Fruit fly (Drosophila melanogaster): ENCODE results near the gene Dys.

The Dys gene

DNA sequence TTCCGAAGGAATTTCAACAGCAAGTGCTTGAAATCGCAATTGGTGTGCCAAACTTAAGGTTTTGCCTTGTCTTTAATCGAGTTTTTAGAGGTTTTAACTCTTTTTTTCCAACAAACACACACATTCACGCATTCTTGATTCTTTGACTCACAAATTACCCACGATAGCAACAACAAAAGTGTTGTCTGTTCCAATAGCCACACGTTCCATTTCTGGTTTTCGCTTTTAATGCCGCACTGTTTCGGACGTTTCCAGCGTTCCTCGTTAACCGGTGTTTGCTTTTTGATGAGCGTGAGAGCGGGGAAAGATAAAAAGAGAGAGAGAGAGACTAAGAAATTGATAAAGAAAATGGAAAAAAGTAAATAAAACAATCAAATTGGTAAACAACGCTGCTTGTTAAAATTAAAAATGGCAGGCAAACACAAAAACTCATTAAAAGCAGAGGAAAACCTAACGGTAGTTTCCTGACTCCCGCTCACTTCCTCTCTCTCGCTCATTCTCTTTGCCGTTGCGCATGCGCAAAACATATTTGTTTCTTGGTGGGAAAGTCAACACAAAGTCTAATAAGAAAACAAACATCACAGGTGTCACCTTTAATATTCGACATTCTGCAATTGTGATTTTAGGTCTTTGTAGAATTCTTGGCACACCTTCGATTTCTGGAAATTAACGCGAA, 3.1 kb downstream of the Dys start:
- TF ChIP-seq fkh (GFP tag; optimal IDR thresholded peaks at IDR 0.05), result peak; percentile 96
- peak; percentile 19 for TF ChIP-seq esn (GFP tag; optimal IDR thresholded peaks at IDR 0.05)
- peak; percentile 20 for TF ChIP-seq CG6276 (GFP tag; optimal IDR thresholded peaks at IDR 0.05)
- no peak for TF ChIP-seq CG3919 (GFP tag; optimal IDR thresholded peaks at IDR 0.05)
- TF ChIP-seq eg (GFP tag; IDR thresholded peaks at IDR 0.05), result no peak

DNA sequence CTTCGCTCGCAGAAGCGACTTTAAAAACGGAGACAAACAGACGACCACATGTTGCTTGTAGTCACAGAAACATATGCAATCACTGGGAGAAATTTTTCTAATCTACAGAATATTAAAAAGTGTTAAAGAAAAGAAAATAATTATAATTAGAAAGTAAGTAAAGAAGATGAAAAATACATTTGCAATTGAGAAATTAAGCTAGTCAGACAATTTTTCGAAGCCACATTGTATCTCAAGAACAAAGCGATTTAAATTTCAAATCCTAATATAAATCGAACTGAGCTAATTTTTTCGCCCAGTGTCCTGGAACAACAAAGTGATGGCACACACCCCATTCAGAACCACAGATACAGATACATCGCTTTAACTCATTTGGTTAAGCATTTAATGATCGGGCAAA, 4.4 kb downstream of the Dys start:
- peak; percentile 68 for TF ChIP-seq CG3032 (tag; optimal IDR thresholded peaks at IDR 0.05)
- TF ChIP-seq Met (GFP tag; optimal IDR thresholded peaks at IDR 0.05), result peak; percentile 64
- peak; percentile 30 for TF ChIP-seq CG8319 (GFP tag; optimal IDR thresholded peaks at IDR 0.05)
- peak; percentile 54 for TF ChIP-seq spab (GFP tag; optimal IDR thresholded peaks at IDR 0.05)
- TF ChIP-seq OdsH (GFP tag; optimal IDR thresholded peaks at IDR 0.05), result peak; percentile 61
- TF ChIP-seq CG3919 (GFP tag; optimal IDR thresholded peaks at IDR 0.05), result peak; percentile 69
- TF ChIP-seq CG15336 (GFP tag; IDR thresholded peaks at IDR 0.05), result peak; percentile 41
- TF ChIP-seq Sox14 (GFP tag; optimal IDR thresholded peaks at IDR 0.05), result peak; percentile 30
- TF ChIP-seq Ets96B (tag; optimal IDR thresholded peaks at IDR 0.05), result peak; percentile 65
- peak; percentile 59 for TF ChIP-seq pdm3 (GFP tag; optimal IDR thresholded peaks at IDR 0.05)
- peak; percentile 51 for TF ChIP-seq CG31627 (GFP tag; optimal IDR thresholded peaks at IDR 0.05)
- TF ChIP-seq CG4318 (GFP tag; optimal IDR thresholded peaks at IDR 0.05), result peak; percentile 8
- peak; percentile 7 for TF ChIP-seq CG16779 (tag; optimal IDR thresholded peaks at IDR 0.05)
- TF ChIP-seq achi (GFP tag; optimal IDR thresholded peaks at IDR 0.05), result peak; percentile 65
- TF ChIP-seq CG10631 (GFP tag; optimal IDR thresholded peaks at IDR 0.05), result peak; percentile 64
- peak; percentile 63 for TF ChIP-seq Smox (GFP tag; optimal IDR thresholded peaks at IDR 0.05)
- TF ChIP-seq CG1621 (tag; optimal IDR thresholded peaks at IDR 0.05), result no peak
- TF ChIP-seq Blimp-1 (GFP tag; optimal IDR thresholded peaks at IDR 0.05), result no peak
- TF ChIP-seq topi (GFP tag; optimal IDR thresholded peaks at IDR 0.05), result peak; percentile 49
- TF ChIP-seq eg (GFP tag; IDR thresholded peaks at IDR 0.05), result peak; percentile 42; the same call in 1 of the 3 replicates
- peak; percentile 26 for TF ChIP-seq CG11762 (GFP tag; optimal IDR thresholded peaks at IDR 0.05; ENCODE audit: insufficient read depth)
- peak; percentile 61 for TF ChIP-seq Eip75B (GFP tag; optimal IDR thresholded peaks at IDR 0.05)
- peak; percentile 53; the same call in 1 of the 2 replicates for TF ChIP-seq Gug (GFP tag; IDR thresholded peaks at IDR 0.05)
- peak; percentile 81 for TF ChIP-seq dsx (GFP tag; optimal IDR thresholded peaks at IDR 0.05; ENCODE audit: poor library complexity, severe bottlenecking)
- peak; percentile 70 for TF ChIP-seq net (GFP tag; optimal IDR thresholded peaks at IDR 0.05)
- TF ChIP-seq ss (GFP tag; optimal IDR thresholded peaks at IDR 0.05), result peak; percentile 18 to 51
- TF ChIP-seq svp (GFP tag), result peak; percentile 77
- peak; percentile 52 for TF ChIP-seq CG8632 (GFP tag; optimal IDR thresholded peaks at IDR 0.05)
- TF ChIP-seq Hr38 (GFP tag; optimal IDR thresholded peaks at IDR 0.05), result no peak
- peak in 1 of 2 experiments; percentile 44 for TF ChIP-seq salr (GFP tag; optimal IDR thresholded peaks at IDR 0.05)
- peak; percentile 26 for TF ChIP-seq CG11902 (GFP tag; optimal IDR thresholded peaks at IDR 0.05)
- peak; percentile 9 for TF ChIP-seq vri (GFP tag; optimal IDR thresholded peaks at IDR 0.05)
- no peak for TF ChIP-seq CG6854 (GFP tag; optimal IDR thresholded peaks at IDR 0.05)
- TF ChIP-seq Eip93F (GFP tag; optimal IDR thresholded peaks at IDR 0.05), result no peak
- TF ChIP-seq fd59A (GFP tag; optimal IDR thresholded peaks at IDR 0.05), result peak; percentile 19
- no peak for TF ChIP-seq dac (GFP tag; optimal IDR thresholded peaks at IDR 0.05)
- peak; percentile 89 for TF ChIP-seq Eip78C (GFP tag)
- TF ChIP-seq CG6808 (GFP tag; optimal IDR thresholded peaks at IDR 0.05), result peak; percentile 57
- TF ChIP-seq fd85E (GFP tag; optimal IDR thresholded peaks at IDR 0.05), result no peak
- peak; percentile 58; the same call in 2 of the 3 replicates for TF ChIP-seq CG8119 (GFP tag; IDR thresholded peaks at IDR 0.05)
- peak; percentile 0 for TF ChIP-seq Ets21C (GFP tag; optimal IDR thresholded peaks at IDR 0.05)
- TF ChIP-seq lz (GFP tag; optimal IDR thresholded peaks at IDR 0.05), result peak; percentile 56
- peak; percentile 51 for TF ChIP-seq Lpt (GFP tag; optimal IDR thresholded peaks at IDR 0.05)
- TF ChIP-seq Sox102F (GFP tag; optimal IDR thresholded peaks at IDR 0.05), result peak; percentile 61
- no peak for TF ChIP-seq CG9139 (GFP tag; optimal IDR thresholded peaks at IDR 0.05)
- TF ChIP-seq fkh (GFP tag; optimal IDR thresholded peaks at IDR 0.05), result peak; percentile 39
